Worm (Caenorhabditis elegans) whole organism, early embryonic: Measurements from ENCODE around the gene lron-10.

ENCODE experiments used
- B0310.2 ChIP-seq: sonication (generic microtip); optimal IDR thresholded peaks from 2 replicates; lab custom pipeline; 2016; ENCODE audit warnings: mild to moderate bottlenecking, missing genetic modification characterization, missing compliant biosample characterization
- ama-1 ChIP-seq: fragments of 150-350 bp; optimal IDR thresholded peaks from 2 replicates; lab custom pipeline; 2014
- ceh-13 ChIP-seq: fragments of 200-800 bp; sonication (Bioruptor generic); optimal IDR thresholded peaks from 2 replicates; lab custom pipeline; 2018; ENCODE audit warnings: mild to moderate bottlenecking, missing genetic modification characterization, missing compliant biosample characterization
- flt-1 ChIP-seq: fragments of 200-800 bp; sonication (Bioruptor generic); IDR thresholded peaks from 2 replicates; pipeline ENCODE4 v1.3.6; 2022; ENCODE audit warnings: missing genetic modification characterization, missing compliant biosample characterization
- hmbx-1 ChIP-seq: sonication (generic microtip); optimal IDR thresholded peaks from 2 replicates; lab custom pipeline; 2016; ENCODE audit warnings: mild to moderate bottlenecking, missing genetic modification characterization, missing compliant biosample characterization
- hmg-4 ChIP-seq: fragments of 200-800 bp; sonication (Bioruptor generic); optimal IDR thresholded peaks from 2 replicates; lab custom pipeline; 2018; ENCODE audit warnings: mild to moderate bottlenecking, missing genetic modification characterization, missing compliant biosample characterization
- hnd-1 ChIP-seq: sonication (generic microtip); optimal IDR thresholded peaks from 2 replicates; lab custom pipeline; 2016; ENCODE audit warnings: missing genetic modification characterization, missing compliant biosample characterization
- pes-1 ChIP-seq: fragments of 200-800 bp; sonication (Bioruptor generic); IDR thresholded peaks from 2 replicates; pipeline ENCODE4 v1.3.6; 2022; ENCODE audit warnings: missing genetic modification reagents, missing genetic modification characterization, missing compliant biosample characterization
- scrt-1 ChIP-seq: fragments of 200-800 bp; sonication (Bioruptor generic); IDR thresholded peaks from 2 replicates; pipeline ENCODE4 v1.3.6; 2022; ENCODE audit warnings: missing genetic modification characterization, missing compliant biosample characterization
- tra-4 ChIP-seq: sonication (generic microtip); optimal IDR thresholded peaks from 2 replicates; lab custom pipeline; 2017; ENCODE audit warnings: missing genetic modification characterization, missing compliant biosample characterization

ce11 chrIII:10652833-10653232 is 31.7 kb upstream of the lron-10 start:
- TF ChIP-seq flt-1 (GFP tag; lab: Robert Waterston, UW) (no peak), hmbx-1 (tag; lab: Kevin White, UChicago) (no peak), pes-1 (GFP tag; lab: Robert Waterston, UW) (no peak), tra-4 (tag; lab: Kevin White, UChicago) (no peak), hmg-4 (no peak), scrt-1 (GFP tag; lab: Robert Waterston, UW) (no peak), ceh-13 (GFP tag; lab: Kevin White, UChicago) (no peak), hnd-1 (tag; lab: Kevin White, UChicago) (no peak), ama-1 (no peak), B0310.2 (no peak)
